Worm (Caenorhabditis elegans): ENCODE data around the gene fbxa-160.
"Not testable (repeated sequence)": the region's sequence is repeated elsewhere in the genome, so short reads cannot be mapped to it uniquely, and the experiment has no call there.

The fbxa-160 gene

DNA sequence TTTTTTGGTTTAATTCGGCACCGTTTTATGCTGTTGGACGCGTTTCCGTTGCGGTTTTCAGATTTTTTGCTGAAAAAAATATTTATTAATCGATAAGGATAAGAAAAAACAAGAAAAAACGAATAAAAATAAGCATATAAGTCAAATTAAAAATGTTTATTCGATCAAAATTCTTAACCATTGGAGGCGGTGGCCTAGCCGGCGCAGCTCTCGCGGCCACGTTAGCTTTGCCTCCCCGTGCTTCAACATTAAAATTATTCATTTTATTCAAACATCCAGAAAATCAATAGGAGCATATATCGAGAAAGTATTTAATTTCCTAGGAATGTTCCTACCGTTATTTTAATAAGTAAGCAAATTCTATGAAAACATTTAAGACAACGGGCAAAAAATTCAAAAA, 38.4 kb upstream of the fbxa-160 start, which contains the start of gene ZC204.14:
Gene ZC204.14 (minus strand): TSS at position 69 of the 400 bp plus-strand sequence.
- no peak for TF ChIP-seq daf-12 (tag; optimal IDR thresholded peaks at IDR 0.05)
- no peak for TF ChIP-seq mml-1 (tag; optimal IDR thresholded peaks at IDR 0.05)
- TF ChIP-seq elt-3 (tag; optimal IDR thresholded peaks at IDR 0.05) = no peak
- no peak for TF ChIP-seq lin-15B (tag; optimal IDR thresholded peaks at IDR 0.05)
- TF ChIP-seq nfya-1 (tag; optimal IDR thresholded peaks at IDR 0.05; ENCODE audit: insufficient read depth) = no peak
- TF ChIP-seq mdl-1 (tag; optimal IDR thresholded peaks at IDR 0.05) = no peak
- no peak for TF ChIP-seq tbx-2 (tag; optimal IDR thresholded peaks at IDR 0.05)
- no peak for TF ChIP-seq nhr-28 (tag; optimal IDR thresholded peaks at IDR 0.05)
- no peak for TF ChIP-seq ceh-16 (tag; optimal IDR thresholded peaks at IDR 0.05)
- no peak for TF ChIP-seq nhr-237 (tag; optimal IDR thresholded peaks at IDR 0.05)
- no peak for TF ChIP-seq eor-1 (tag; optimal IDR thresholded peaks at IDR 0.05)
- TF ChIP-seq ama-1 (optimal IDR thresholded peaks at IDR 0.05) = no peak
- no peak for TF ChIP-seq pqm-1 (tag; optimal IDR thresholded peaks at IDR 0.05)
- no peak for TF ChIP-seq skn-1 (tag; optimal IDR thresholded peaks at IDR 0.05)
- no peak for TF ChIP-seq ceh-9 (tag; optimal IDR thresholded peaks at IDR 0.05)
- TF ChIP-seq nhr-23 (tag; optimal IDR thresholded peaks at IDR 0.05) = no peak

DNA sequence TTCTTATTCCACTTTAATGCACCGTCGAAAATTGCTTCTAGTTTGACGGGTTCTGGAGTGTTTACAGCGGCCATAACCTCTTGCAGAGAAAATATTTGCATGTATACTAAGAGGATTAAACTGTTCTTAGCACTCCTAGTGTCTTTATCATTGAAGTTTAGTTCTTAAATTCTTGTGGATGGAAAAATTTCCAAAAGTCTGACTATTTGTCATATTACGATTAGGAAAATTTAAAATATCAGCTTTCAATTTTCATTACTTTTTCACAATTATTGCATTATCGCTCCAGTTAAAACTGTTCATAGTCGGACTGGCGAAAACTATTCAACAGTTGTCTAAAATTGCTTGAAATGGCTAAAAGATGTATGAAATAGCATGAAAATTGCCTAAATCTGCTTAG, 36.4 kb upstream of the fbxa-160 start, which contains the start of gene ZC204.13:
Gene ZC204.13 (minus strand): TSS at position 101 of the 400 bp plus-strand sequence.
- TF ChIP-seq eor-1, fkh-2, ztf-4 (tag; optimal IDR thresholded peaks at IDR 0.05): not testable (repeated sequence)

DNA sequence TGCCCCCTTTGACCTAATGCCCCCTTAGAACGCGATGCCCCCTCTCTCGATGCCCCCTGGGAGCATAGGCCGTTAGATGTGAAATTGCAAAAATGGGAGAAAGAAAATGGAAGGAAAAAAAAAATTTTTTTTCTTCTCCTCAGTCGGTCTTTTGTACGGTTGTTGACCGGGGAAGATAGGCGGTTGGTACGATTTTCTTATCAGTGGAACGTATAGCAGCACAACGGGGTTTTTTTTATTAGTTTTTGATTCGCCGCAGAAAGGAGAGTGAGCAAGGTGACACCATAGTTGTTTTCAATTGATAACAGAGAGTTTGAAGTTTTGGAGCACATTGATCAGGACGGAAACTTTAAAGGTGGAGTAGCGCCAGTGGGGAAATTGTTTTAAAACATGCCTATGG, 35.3 kb upstream of the fbxa-160 start:
- TF ChIP-seq pqm-1 (tag; optimal IDR thresholded peaks at IDR 0.05) = peak; percentile 31
- peak; percentile 84 for TF ChIP-seq elt-2 (tag; optimal IDR thresholded peaks at IDR 0.05)

DNA sequence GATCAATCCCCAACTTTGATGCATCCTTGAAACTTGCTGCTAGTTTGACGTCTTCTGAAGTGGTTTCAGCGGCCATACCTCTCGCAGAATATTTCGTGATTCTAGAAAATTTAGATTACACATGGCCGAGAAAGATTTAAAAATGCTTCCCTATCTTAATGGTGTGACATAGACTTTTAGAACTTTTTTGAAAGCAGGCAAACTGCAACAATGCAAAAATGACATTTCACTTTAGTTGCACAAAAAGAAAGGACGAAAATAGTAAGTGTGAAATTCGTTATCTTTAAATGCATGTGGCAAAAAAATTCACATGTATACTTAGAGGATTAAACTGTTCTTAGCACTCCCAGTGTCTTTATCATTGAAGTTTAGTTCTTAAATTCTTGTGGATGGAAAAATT, 32.7 kb upstream of the fbxa-160 start, which contains the start of gene ZC204.12:
Gene ZC204.12 (minus strand): TSS at position 101 of the 400 bp plus-strand sequence.
- TF ChIP-seq ceh-9 (tag; optimal IDR thresholded peaks at IDR 0.05) = no peak

DNA sequence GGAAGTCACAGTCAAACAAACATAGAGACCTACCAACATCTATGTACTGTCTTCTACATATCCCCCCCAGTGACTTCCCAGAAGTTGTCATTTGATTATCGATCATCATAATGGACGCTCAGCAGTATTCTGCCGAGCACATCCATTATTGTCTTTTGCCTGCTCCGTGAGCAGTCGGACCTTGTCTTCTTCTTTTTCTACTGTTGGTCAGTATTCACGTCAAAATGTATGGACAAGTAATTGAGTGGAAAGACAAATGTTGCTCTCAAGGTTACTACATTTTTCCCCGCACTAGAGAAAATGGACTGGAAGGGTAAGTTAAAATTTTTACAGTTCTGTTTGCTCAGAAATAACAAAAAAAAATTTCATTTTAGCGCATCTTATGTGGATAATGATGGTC, 30.4 kb upstream of the fbxa-160 start, which contains the start of gene btb-12:
Gene btb-12 (plus strand): TSS at position 301 of the 400 bp plus-strand sequence.
- no peak for TF ChIP-seq hmg-11 (tag; optimal IDR thresholded peaks at IDR 0.05)
- TF ChIP-seq snpc-4 (tag; optimal IDR thresholded peaks at IDR 0.05) = no peak
- TF ChIP-seq zag-1 (tag; optimal IDR thresholded peaks at IDR 0.05) = no peak
- no peak for TF ChIP-seq ztf-4 (tag; optimal IDR thresholded peaks at IDR 0.05)
- no peak for TF ChIP-seq lin-15B (tag; optimal IDR thresholded peaks at IDR 0.05)
- no peak for TF ChIP-seq aly-2 (tag; optimal IDR thresholded peaks at IDR 0.05)
- no peak for TF ChIP-seq nhr-12 (tag; optimal IDR thresholded peaks at IDR 0.05)
- TF ChIP-seq egl-27 (tag; optimal IDR thresholded peaks at IDR 0.05) = no peak
- TF ChIP-seq skn-1 (tag; optimal IDR thresholded peaks at IDR 0.05) = no peak
- TF ChIP-seq nhr-76 (tag; optimal IDR thresholded peaks at IDR 0.05) = no peak
- no peak for TF ChIP-seq unc-62 (GFP tag; optimal IDR thresholded peaks at IDR 0.05)
- TF ChIP-seq pha-4 (tag; optimal IDR thresholded peaks at IDR 0.05) = no peak
- TF ChIP-seq nhr-25 (tag; optimal IDR thresholded peaks at IDR 0.05) = no peak
- no peak for TF ChIP-seq R02D3.7 (tag; optimal IDR thresholded peaks at IDR 0.05)

DNA sequence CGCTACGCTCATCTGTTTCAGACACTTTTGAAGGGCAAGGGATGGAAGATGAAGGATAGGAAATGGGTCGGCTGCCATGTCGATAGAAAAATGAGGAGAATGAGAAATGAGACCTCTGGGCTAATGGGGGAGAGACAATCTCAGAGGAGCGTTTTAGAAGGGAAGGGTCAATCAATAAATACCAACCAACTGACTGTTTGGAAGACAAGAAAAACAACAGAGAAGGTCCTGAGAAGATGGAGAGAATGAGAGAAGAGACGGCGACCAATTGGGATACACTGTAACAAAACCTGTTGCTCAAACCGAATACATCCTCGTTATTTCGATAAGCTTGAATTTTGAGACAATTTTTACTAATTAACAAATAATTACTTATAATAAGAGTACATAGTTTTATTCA, 28.9 kb upstream of the fbxa-160 start, which contains the start of gene fbxb-15:
Gene fbxb-15 (minus strand): TSS at position 101 of the 400 bp plus-strand sequence.
- TF ChIP-seq eor-1 (tag; optimal IDR thresholded peaks at IDR 0.05) (no peak), unc-62 (GFP tag; optimal IDR thresholded peaks at IDR 0.05) (no peak), lin-39 (tag; optimal IDR thresholded peaks at IDR 0.05) (no peak), nhr-23 (tag; optimal IDR thresholded peaks at IDR 0.05) (no peak), hmg-11 (tag; optimal IDR thresholded peaks at IDR 0.05) (no peak), ceh-16 (tag; optimal IDR thresholded peaks at IDR 0.05) (no peak), egl-27 (tag; optimal IDR thresholded peaks at IDR 0.05) (no peak), tbx-2 (tag; optimal IDR thresholded peaks at IDR 0.05) (no peak), nhr-67 (tag; optimal IDR thresholded peaks at IDR 0.05) (no peak), mdl-1 (tag; optimal IDR thresholded peaks at IDR 0.05) (no peak), pha-4 (tag; optimal IDR thresholded peaks at IDR 0.05) (no peak), nhr-12 (tag; optimal IDR thresholded peaks at IDR 0.05) (no peak), nhr-237 (tag; optimal IDR thresholded peaks at IDR 0.05) (no peak)

Measured in whole organism, L3 larva.